Fruit fly (Drosophila melanogaster) whole organism: Measurements from ENCODE around the gene Naa60.

Experiments
- CG8478 ChIP-seq: fragments of >200 bp; optimal IDR thresholded peaks from 2 replicates; lab custom pipeline; 2018; ENCODE audit warnings: inconsistent platforms
- Dll ChIP-seq: fragments of >200 bp; optimal IDR thresholded peaks from 2 replicates; lab custom pipeline; 2017
- EcR ChIP-seq, 2 experiments: fragments of >200 bp; optimal IDR thresholded peaks; 2 replicates each; lab custom pipeline; 2017; ENCODE audit warnings: missing biosample characterization in 2 of 2, missing genetic modification characterization in 2 of 2, missing genetic modification reagents in 2 of 2
- pan ChIP-seq: fragments of >200 bp; optimal IDR thresholded peaks from 2 replicates; lab custom pipeline; 2017
- psq ChIP-seq: fragments of >200 bp; optimal IDR thresholded peaks from 2 replicates; lab custom pipeline; 2017
- usp ChIP-seq: fragments of >200 bp; optimal IDR thresholded peaks from 2 replicates; lab custom pipeline; 2017; ENCODE audit warnings: missing biosample characterization, missing genetic modification characterization, mixed read lengths

dm6 chr3L:9678007-9678497 is 48.6 kb upstream of the Naa60 start:
- TF ChIP-seq psq = no peak
- TF ChIP-seq CG8478 (lab: Kevin White, UChicago) = no peak
- no peak for TF ChIP-seq Dll (lab: Kevin White, UChicago)
- TF ChIP-seq usp (GFP tag; lab: Kevin White, UChicago) = no peak
- TF ChIP-seq pan = no peak
- no peak for TF ChIP-seq EcR (GFP tag; optimal IDR thresholded peaks at IDR 0.05; lab: Kevin White, UChicago)
